Fruit fly (Drosophila melanogaster): ENCODE results near the gene CG5004.

dm6 chrX:17159116-17159515, 51.7 kb downstream of the CG5004 start, which contains the start of gene xmas:
- TF ChIP-seq psq (optimal IDR thresholded peaks at IDR 0.05) (no peak), h (optimal IDR thresholded peaks at IDR 0.05) (no peak), ttk (optimal IDR thresholded peaks at IDR 0.05) (no peak)

Measured in Kc167 (cell line).